Fruit fly (Drosophila melanogaster): Measurements from ENCODE around the gene CYLD.

CYLD gene

DNA sequence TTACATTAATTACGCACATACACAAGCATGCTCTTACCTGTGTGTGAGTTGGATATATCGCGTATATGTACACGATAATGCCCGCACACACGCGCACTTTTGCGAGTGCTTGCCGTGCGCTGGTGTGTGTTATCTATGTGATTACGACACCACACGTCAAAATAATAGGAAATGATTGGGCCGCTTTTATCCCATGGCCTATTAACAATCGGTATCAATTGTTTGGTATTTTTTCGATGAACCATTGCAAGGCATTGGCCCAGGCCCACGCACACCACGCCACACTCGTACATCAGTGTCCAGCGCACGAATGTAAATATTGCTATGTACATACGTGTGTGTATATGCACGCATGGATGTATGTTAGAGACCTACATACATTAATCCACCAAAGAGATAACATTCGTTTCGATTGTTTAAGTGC lies 35.2 kb upstream of the CYLD start (continued):
- TF ChIP-seq CkIIα-i1 (GFP tag; IDR thresholded peaks at IDR 0.05), result no peak
- no peak for TF ChIP-seq gt (GFP tag; IDR thresholded peaks at IDR 0.05)
- no peak for TF ChIP-seq Elba2 (GFP tag; optimal IDR thresholded peaks at IDR 0.05)
- TF ChIP-seq ro (GFP tag; IDR thresholded peaks at IDR 0.05), result no peak
- TF ChIP-seq bigmax (GFP tag; optimal IDR thresholded peaks at IDR 0.05), result peak; percentile 57
- peak; percentile 35 for TF ChIP-seq nmo (GFP tag; optimal IDR thresholded peaks at IDR 0.05)
- TF ChIP-seq CG9215 (GFP tag; IDR thresholded peaks at IDR 0.05), result no peak
- TF ChIP-seq CG14014 (GFP tag; IDR thresholded peaks at IDR 0.05), result peak; percentile 56; the same call in 1 of the 2 replicates
- TF ChIP-seq Opbp (GFP tag; IDR thresholded peaks at IDR 0.05; ENCODE audit: partially characterized antibody), result no peak; the same call in 2 of the 3 replicates
- peak; percentile 88 for TF ChIP-seq YL-1 (GFP tag; optimal IDR thresholded peaks at IDR 0.05)
- TF ChIP-seq slou (GFP tag; optimal IDR thresholded peaks at IDR 0.05), result no peak
- no peak for TF ChIP-seq CG7928 (GFP tag; optimal IDR thresholded peaks at IDR 0.05)
- no peak for TF ChIP-seq CG11085 (GFP tag; IDR thresholded peaks at IDR 0.05)
- TF ChIP-seq Bgb (GFP tag; IDR thresholded peaks at IDR 0.05; ENCODE audit: partially characterized antibody), result peak; percentile 74
- TF ChIP-seq CG3995 (GFP tag; optimal IDR thresholded peaks at IDR 0.05), result peak; percentile 13
- no peak; the same call in 2 of the 3 replicates for TF ChIP-seq CG6791 (GFP tag; IDR thresholded peaks at IDR 0.05; ENCODE audit: partially characterized antibody)
- TF ChIP-seq CG8359 (GFP tag; optimal IDR thresholded peaks at IDR 0.05; ENCODE audit: borderline replicate concordance), result no peak
- TF ChIP-seq cwo (GFP tag; optimal IDR thresholded peaks at IDR 0.05), result peak; percentile 61
- no peak for TF ChIP-seq CG9437 (GFP tag; optimal IDR thresholded peaks at IDR 0.05)
- TF ChIP-seq trem (tag; optimal IDR thresholded peaks at IDR 0.05), result peak; percentile 47
- TF ChIP-seq exex (tag; optimal IDR thresholded peaks at IDR 0.05), result peak; percentile 97
- peak; percentile 38 for TF ChIP-seq Fer2 (tag; optimal IDR thresholded peaks at IDR 0.05)
- TF ChIP-seq CG3163 (GFP tag; optimal IDR thresholded peaks at IDR 0.05), result peak; percentile 63
- no peak for TF ChIP-seq Usf (GFP tag; optimal IDR thresholded peaks at IDR 0.05)
- peak; percentile 81; the same call in 2 of the 3 replicates for TF ChIP-seq Dbx (GFP tag; IDR thresholded peaks at IDR 0.05)
- peak; percentile 58 for TF ChIP-seq pzg (GFP tag; optimal IDR thresholded peaks at IDR 0.05)
- TF ChIP-seq corto (GFP tag; optimal IDR thresholded peaks at IDR 0.05), result no peak
- peak; percentile 75; the same call in 1 of the 2 replicates for TF ChIP-seq CG1024 (GFP tag; IDR thresholded peaks at IDR 0.05)
- TF ChIP-seq Side (GFP tag; optimal IDR thresholded peaks at IDR 0.05), result peak; percentile 67
- peak; percentile 97 for TF ChIP-seq CG10543 (GFP tag; optimal IDR thresholded peaks at IDR 0.05)
- no peak for TF ChIP-seq seq (GFP tag; IDR thresholded peaks at IDR 0.05)
- peak; percentile 50 for TF ChIP-seq dm (GFP tag; optimal IDR thresholded peaks at IDR 0.05)
- peak; percentile 93 for TF ChIP-seq HLHmδ (GFP tag; optimal IDR thresholded peaks at IDR 0.05)
- TF ChIP-seq croc (GFP tag; conservative IDR thresholded peaks at IDR 0.05), result no peak
- TF ChIP-seq CG8478 (optimal IDR thresholded peaks at IDR 0.05), result no peak
- peak; percentile 36 for TF ChIP-seq Camta (GFP tag; optimal IDR thresholded peaks at IDR 0.05)
- TF ChIP-seq CG3065 (GFP tag; optimal IDR thresholded peaks at IDR 0.05), result no peak
- TF ChIP-seq Hmx (GFP tag; optimal IDR thresholded peaks at IDR 0.05), result no peak
- TF ChIP-seq grau (tag; optimal IDR thresholded peaks at IDR 0.05), result peak; percentile 62
- no peak for TF ChIP-seq Poxn (GFP tag; IDR thresholded peaks at IDR 0.05)
- 0 out of 3 replicates have a peak, but pooled peaks have one; percentile 40 for TF ChIP-seq CG16813 (GFP tag; IDR thresholded peaks at IDR 0.05; ENCODE audit: partially characterized antibody)
- TF ChIP-seq danr (GFP tag; IDR thresholded peaks at IDR 0.05), result no peak
- TF ChIP-seq Dfd (GFP tag; optimal IDR thresholded peaks at IDR 0.05), result no peak
- TF ChIP-seq Mes4 (GFP tag; optimal IDR thresholded peaks at IDR 0.05), result no peak
- no peak for TF ChIP-seq CG17612 (GFP tag; IDR thresholded peaks at IDR 0.05)
- peak; percentile 53 for TF ChIP-seq CG2875 (GFP tag; optimal IDR thresholded peaks at IDR 0.05)
- 0 out of 2 replicates have a peak, but pooled peaks have one; percentile 62 for TF ChIP-seq Atf6 (GFP tag; IDR thresholded peaks at IDR 0.05)
- no peak for TF ChIP-seq sima (GFP tag; optimal IDR thresholded peaks at IDR 0.05)
- no peak for TF ChIP-seq B-H1 (GFP tag; IDR thresholded peaks at IDR 0.05)
- TF ChIP-seq HmgZ (tag; optimal IDR thresholded peaks at IDR 0.05), result peak; percentile 92
- TF ChIP-seq Optix (GFP tag; IDR thresholded peaks at IDR 0.05), result no peak
- TF ChIP-seq al (GFP tag; IDR thresholded peaks at IDR 0.05), result no peak
